Worm (Caenorhabditis elegans): ENCODE measurements around the gene fbxc-50.

DNA sequence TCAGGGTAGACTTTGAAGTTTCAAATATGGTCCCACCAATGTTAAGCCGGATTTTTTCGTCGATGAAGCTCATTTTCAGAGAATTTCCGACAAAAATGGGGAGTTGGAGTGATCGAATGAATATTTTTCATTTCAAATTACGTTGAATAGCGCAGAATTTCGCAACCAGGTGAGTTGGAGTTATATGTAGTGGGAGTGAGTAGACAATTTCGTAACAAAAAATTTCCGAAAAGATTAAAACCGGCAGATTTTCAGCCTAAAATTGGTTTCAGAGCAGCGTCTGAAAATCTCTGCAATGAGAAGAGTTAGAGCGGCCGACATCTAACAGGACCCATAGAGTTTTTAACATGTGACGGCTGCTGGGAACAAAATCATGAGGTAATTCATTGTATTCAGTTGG, 39.2 kb downstream of the fbxc-50 start, which contains the start of gene sdz-35:
- TF ChIP-seq ref-1 (GFP tag; conservative IDR thresholded peaks at IDR 0.05) (no peak), cog-1 (tag; optimal IDR thresholded peaks at IDR 0.05) (no peak), med-1 (GFP tag; optimal IDR thresholded peaks at IDR 0.05; ENCODE audit: insufficient read depth) (no peak), tab-1 (GFP tag; IDR thresholded peaks at IDR 0.05) (no peak), flt-1 (GFP tag; IDR thresholded peaks at IDR 0.05) (no peak), ztf-23 (GFP tag; IDR thresholded peaks at IDR 0.05) (no peak), ztf-29 (GFP tag; IDR thresholded peaks at IDR 0.05) (no peak), T22C8.4 (GFP tag; IDR thresholded peaks at IDR 0.05) (no peak)
